Worm (Caenorhabditis elegans): ENCODE measurements around the gene kvs-5.

kvs-5 gene

DNA sequence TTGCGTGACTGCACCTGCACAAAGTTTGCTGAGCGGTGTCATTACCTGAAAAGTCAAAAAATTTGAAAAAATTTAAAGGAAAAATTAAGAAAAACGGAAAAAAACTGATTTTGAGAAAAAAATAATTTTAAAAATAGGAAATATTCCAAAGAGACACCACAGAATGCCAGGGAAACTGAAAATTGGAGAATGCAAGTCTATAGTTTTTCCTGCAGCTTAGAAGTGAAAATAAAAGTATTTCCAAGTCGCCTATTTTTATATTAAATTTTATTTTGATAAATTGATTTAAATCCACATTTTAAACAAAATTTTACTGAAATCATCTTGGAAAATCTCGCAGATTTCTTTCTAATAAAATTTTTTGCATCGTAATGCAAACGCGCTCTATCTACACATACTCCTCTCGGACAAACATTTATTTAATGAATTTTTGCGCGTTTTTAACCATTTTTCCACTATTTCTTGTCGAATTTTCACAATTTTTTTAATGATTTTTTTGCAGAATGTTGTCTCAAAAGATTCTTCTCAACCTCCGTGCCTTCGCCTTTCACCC lies 60.0 kb downstream of the kvs-5 start, which contains the start of the genes F56B3.11 and ech-5 (continued):
- no peak for TF ChIP-seq dpff-1 (tag; optimal IDR thresholded peaks at IDR 0.05)
- TF ChIP-seq gei-17 (GFP tag; optimal IDR thresholded peaks at IDR 0.05) = no peak
- no peak for TF ChIP-seq attf-6 (GFP tag; IDR thresholded peaks at IDR 0.05)
- no peak for TF ChIP-seq Y53F4B.3 (GFP tag; IDR thresholded peaks at IDR 0.05)
- TF ChIP-seq Y95B8A.8 (GFP tag; IDR thresholded peaks at IDR 0.05) = 0 out of 2 replicates have a peak, but pooled peaks have one; percentile 20
- peak in 1 of 3 experiments; percentile 32 for TF ChIP-seq lin-35 (GFP tag; optimal IDR thresholded peaks at IDR 0.05)
- TF ChIP-seq Y56A3A.18 (GFP tag; IDR thresholded peaks at IDR 0.05) = no peak
- no peak for TF ChIP-seq snpc-3.4 (tag; optimal IDR thresholded peaks at IDR 0.05)
- no peak for TF ChIP-seq ztf-3 (GFP tag; optimal IDR thresholded peaks at IDR 0.05)
- TF ChIP-seq fkh-3 (tag; optimal IDR thresholded peaks at IDR 0.05) = no peak
- no peak for TF ChIP-seq T07F8.4 (tag; optimal IDR thresholded peaks at IDR 0.05)
- no peak for TF ChIP-seq T26A5.8 (tag; optimal IDR thresholded peaks at IDR 0.05)
- TF ChIP-seq ztf-28 (GFP tag; IDR thresholded peaks at IDR 0.05) = no peak
- TF ChIP-seq mcd-1 (GFP tag; IDR thresholded peaks at IDR 0.05) = peak; percentile 94
- no peak for TF ChIP-seq lir-1 (GFP tag; conservative IDR thresholded peaks at IDR 0.05)
- no peak for TF ChIP-seq F55B11.4 (tag; optimal IDR thresholded peaks at IDR 0.05; ENCODE audit: borderline replicate concordance, insufficient read depth)
- peak; percentile 12 for TF ChIP-seq athp-1 (tag; optimal IDR thresholded peaks at IDR 0.05)
- TF ChIP-seq hsf-1 (GFP tag; IDR thresholded peaks at IDR 0.05) = no peak
- no peak for TF ChIP-seq ztf-6 (GFP tag; IDR thresholded peaks at IDR 0.05)
- TF ChIP-seq die-1 (tag; optimal IDR thresholded peaks at IDR 0.05) = no peak
- TF ChIP-seq B0336.3 (GFP tag; IDR thresholded peaks at IDR 0.05) = no peak
- no peak for TF ChIP-seq ceh-91 (GFP tag; IDR thresholded peaks at IDR 0.05)
- no peak for TF ChIP-seq sptf-2 (GFP tag; optimal IDR thresholded peaks at IDR 0.05)
- TF ChIP-seq madf-3 (GFP tag; IDR thresholded peaks at IDR 0.05) = no peak
- TF ChIP-seq nfya-2 (GFP tag; IDR thresholded peaks at IDR 0.05) = no peak
- TF ChIP-seq chd-7 (tag; optimal IDR thresholded peaks at IDR 0.05) = no peak
- TF ChIP-seq ceh-40 (GFP tag; IDR thresholded peaks at IDR 0.05) = no peak
- TF ChIP-seq nfya-1 (tag; optimal IDR thresholded peaks at IDR 0.05; ENCODE audit: borderline replicate concordance, insufficient read depth) = no peak
- TF ChIP-seq nhr-27 (tag; optimal IDR thresholded peaks at IDR 0.05) = no peak
- no peak for TF ChIP-seq F57C9.4 (tag; optimal IDR thresholded peaks at IDR 0.05)
- no peak for TF ChIP-seq tbx-9 (tag; optimal IDR thresholded peaks at IDR 0.05; ENCODE audit: borderline replicate concordance)
- TF ChIP-seq unc-62 (GFP tag; optimal IDR thresholded peaks at IDR 0.05) = no peak
- TF ChIP-seq repo-1 (tag; optimal IDR thresholded peaks at IDR 0.05) = no peak
- TF ChIP-seq aptf-2 (GFP tag; conservative IDR thresholded peaks at IDR 0.05) = 0 out of 2 replicates have a peak, but pooled peaks have one; percentile 25
- peak; percentile 52; the same call in 1 of the 2 replicates for TF ChIP-seq dox-1 (GFP tag; IDR thresholded peaks at IDR 0.05)
- no peak for TF ChIP-seq bed-2 (GFP tag; IDR thresholded peaks at IDR 0.05)
- TF ChIP-seq rpc-1 (optimal IDR thresholded peaks at IDR 0.05) = no peak
- TF ChIP-seq rpc-1 (tag; optimal IDR thresholded peaks at IDR 0.05) = no peak
- TF ChIP-seq hlh-12 (tag; optimal IDR thresholded peaks at IDR 0.05) = no peak
- TF ChIP-seq Y53G8AR.9 (GFP tag; conservative IDR thresholded peaks at IDR 0.05) = no peak
- no peak for TF ChIP-seq nhr-120 (GFP tag; IDR thresholded peaks at IDR 0.05)
- peak; percentile 24 for TF ChIP-seq snpc-1.3 (tag; optimal IDR thresholded peaks at IDR 0.05; ENCODE audit: insufficient read depth)
- no peak for TF ChIP-seq ceh-58 (GFP tag; IDR thresholded peaks at IDR 0.05)
- TF ChIP-seq nhr-179 (tag; optimal IDR thresholded peaks at IDR 0.05) = no peak
- peak; percentile 33; the same call in 1 of the 2 replicates for TF ChIP-seq pbrm-1 (GFP tag; IDR thresholded peaks at IDR 0.05)
- no peak for TF ChIP-seq F49E8.2 (tag; optimal IDR thresholded peaks at IDR 0.05; ENCODE audit: insufficient read depth)
- no peak for TF ChIP-seq ztf-22 (GFP tag; optimal IDR thresholded peaks at IDR 0.05)
- no peak for TF ChIP-seq hrde-1 (tag; optimal IDR thresholded peaks at IDR 0.05; ENCODE audit: borderline replicate concordance)
- TF ChIP-seq madf-8 (GFP tag; conservative IDR thresholded peaks at IDR 0.05) = no peak

Measured in whole organism, young adult.